Worm (Caenorhabditis elegans) whole organism, mixed stage, embryonic: ENCODE results near the gene C03A7.2.

Experiments used
- ces-1 ChIP-seq: fragments of 150-350 bp; optimal IDR thresholded peaks from 2 replicates; lab custom pipeline; 2014; ENCODE audit warnings: missing biosample characterization, missing genetic modification reagents, missing genetic modification characterization
- flh-1 ChIP-seq: fragments of 200-800 bp; sonication (Bioruptor generic); optimal IDR thresholded peaks from 2 replicates; lab custom pipeline; 2018; ENCODE audit warnings: mild to moderate bottlenecking, missing genetic modification characterization, moderate library complexity, missing compliant biosample characterization
- mep-1 ChIP-seq: fragments of 150-350 bp; optimal IDR thresholded peaks from 2 replicates; lab custom pipeline; 2017; ENCODE audit warnings: missing biosample characterization, missing genetic modification reagents, missing genetic modification characterization, inconsistent platforms
- nhr-237 ChIP-seq: fragments of 150-350 bp; optimal IDR thresholded peaks from 2 replicates; lab custom pipeline; 2014; ENCODE audit warnings: missing biosample characterization, missing genetic modification characterization
- snpc-4 ChIP-seq: fragments of 150-350 bp; optimal IDR thresholded peaks from 2 replicates; lab custom pipeline; 2014; ENCODE audit warnings: missing biosample characterization, missing genetic modification characterization
- unc-62 ChIP-seq: fragments of 150-350 bp; optimal IDR thresholded peaks from 2 replicates; lab custom pipeline; 2014; ENCODE audit warnings: missing biosample characterization, missing genetic modification reagents, missing genetic modification characterization

- TF ChIP-seq flh-1 (GFP tag; lab: Kevin White, UChicago): no peak
- TF ChIP-seq unc-62 (GFP tag; lab: Kevin White, UChicago): no peak
- TF ChIP-seq ces-1: no peak
- no peak for TF ChIP-seq nhr-237 (tag; lab: Kevin White, UChicago)
- TF ChIP-seq mep-1 (tag; lab: Kevin White, UChicago): no peak
- TF ChIP-seq snpc-4: no peak
These were observed 16.3 kb upstream of the C03A7.2 start, which contains the start of gene srw-140 for ce11 chrV:5165426-5165825.
